Fruit fly (Drosophila melanogaster) whole organism, embryonic: ENCODE results near the gene CG10252.

ENCODE experiments used
- Awh ChIP-seq: fragments of 200-800 bp; sonication (Bioruptor generic); IDR thresholded peaks from 2 replicates; pipeline ENCODE4, ENCODE4 v1.3.6; 2022; ENCODE audit warnings: missing biosample characterization, missing genetic modification characterization
- CG11085 ChIP-seq: fragments of 200-800 bp; sonication (Bioruptor generic); IDR thresholded peaks from 2 replicates; pipeline ENCODE4 v1.3.6; 2022; ENCODE audit warnings: missing biosample characterization, missing genetic modification characterization
- CG11560 ChIP-seq: fragments of 200-800 bp; sonication (Bioruptor generic); IDR thresholded peaks from 3 replicates; pipeline ENCODE4 v1.3.6; 2022; ENCODE audit warnings: missing biosample characterization, missing genetic modification characterization
- CG12744 ChIP-seq: fragments of 200-800 bp; sonication (Bioruptor generic); optimal IDR thresholded peaks from 2 replicates; lab custom pipeline; 2016; ENCODE audit warnings: missing biosample characterization, missing genetic modification characterization
- CG12769 ChIP-seq: fragments of 200-800 bp; sonication (Bioruptor generic); optimal IDR thresholded peaks from 2 replicates; lab custom pipeline; 2019; ENCODE audit warnings: missing biosample characterization, mild to moderate bottlenecking, missing genetic modification characterization, moderate library complexity
- CG14441 ChIP-seq: fragments of 200-800 bp; sonication (Bioruptor generic); IDR thresholded peaks from 2 replicates; pipeline ENCODE4 v1.3.6; 2022; ENCODE audit warnings: missing biosample characterization, missing genetic modification characterization
- CG14710 ChIP-seq: fragments of 200-800 bp; sonication (Bioruptor generic); optimal IDR thresholded peaks from 3 replicates; lab custom pipeline; 2019; ENCODE audit warnings: missing biosample characterization, mild to moderate bottlenecking, missing genetic modification characterization, moderate library complexity
- CG15269 ChIP-seq: fragments of 200-800 bp; sonication (Bioruptor generic); optimal IDR thresholded peaks from 2 replicates; lab custom pipeline; 2018; ENCODE audit warnings: missing biosample characterization, mild to moderate bottlenecking, missing genetic modification characterization, moderate library complexity
- CG1602 ChIP-seq: fragments of 200-800 bp; sonication (Bioruptor generic); optimal IDR thresholded peaks from 3 replicates; lab custom pipeline; 2016; ENCODE audit warnings: missing biosample characterization, missing genetic modification characterization
- CG16815 ChIP-seq: fragments of 200-800 bp; sonication (Bioruptor generic); optimal IDR thresholded peaks from 3 replicates; lab custom pipeline; 2017; ENCODE audit warnings: missing biosample characterization, mild to moderate bottlenecking, missing genetic modification characterization
- CG16863 ChIP-seq: fragments of 200-800 bp; sonication (Bioruptor generic); optimal IDR thresholded peaks from 3 replicates; lab custom pipeline; 2016; ENCODE audit warnings: missing biosample characterization, missing genetic modification characterization
- CG2199 ChIP-seq: fragments of 200-800 bp; sonication (Bioruptor generic); IDR thresholded peaks from 3 replicates; pipeline ENCODE4 v1.3.6; 2022; ENCODE audit warnings: missing biosample characterization, missing genetic modification characterization
- CG2889 ChIP-seq: fragments of 200-800 bp; sonication (Bioruptor generic); IDR thresholded peaks from 3 replicates; pipeline ENCODE4 v1.3.6; 2022; ENCODE audit warnings: missing biosample characterization, missing genetic modification characterization
- CG3065 ChIP-seq: fragments of 200-800 bp; sonication (Bioruptor generic); optimal IDR thresholded peaks from 2 replicates; lab custom pipeline; 2016; ENCODE audit warnings: missing biosample characterization, missing genetic modification characterization
- CG6791 ChIP-seq: fragments of 200-800 bp; sonication (Bioruptor generic); IDR thresholded peaks from 3 replicates; pipeline ENCODE4 v1.3.6; 2022; ENCODE audit warnings: missing biosample characterization, missing genetic modification characterization; ENCODE audit not compliant: partially characterized antibody
- CG7357 ChIP-seq: fragments of 200-800 bp; sonication (Bioruptor generic); IDR thresholded peaks from 3 replicates; pipeline ENCODE4 v1.3.6; 2022; ENCODE audit warnings: missing biosample characterization, missing genetic modification characterization
- CG7963 ChIP-seq: fragments of 200-800 bp; sonication (Bioruptor generic); IDR thresholded peaks from 3 replicates; pipeline ENCODE4 v1.3.6; 2022; ENCODE audit warnings: missing biosample characterization, missing genetic modification characterization; ENCODE audit not compliant: partially characterized antibody
- CG8089 ChIP-seq: fragments of 200-800 bp; sonication (Bioruptor generic); optimal IDR thresholded peaks from 3 replicates; lab custom pipeline; 2016; ENCODE audit warnings: missing biosample characterization, missing genetic modification characterization
- CG8290 ChIP-seq, 3 experiments: fragments of 200-800 bp; sonication (Bioruptor generic); optimal IDR thresholded peaks; 2 replicates each; lab custom pipeline; 2016 to 2019; ENCODE audit warnings: missing biosample characterization in 3 of 3, missing genetic modification characterization in 3 of 3, mild to moderate bottlenecking in 2 of 3, moderate library complexity in 1 of 3
- CG8478 ChIP-seq: fragments of >200 bp; optimal IDR thresholded peaks from 2 replicates; lab custom pipeline; 2018
- CG9437 ChIP-seq: fragments of 200-800 bp; sonication (Bioruptor generic); optimal IDR thresholded peaks from 2 replicates; lab custom pipeline; 2018; ENCODE audit warnings: missing biosample characterization, mild to moderate bottlenecking, missing genetic modification characterization
- CG9609 ChIP-seq: fragments of 200-800 bp; sonication (Bioruptor generic); optimal IDR thresholded peaks from 3 replicates; lab custom pipeline; 2016; ENCODE audit warnings: missing biosample characterization, missing genetic modification characterization
- D19B ChIP-seq: fragments of 200-800 bp; sonication (Bioruptor generic); optimal IDR thresholded peaks from 2 replicates; lab custom pipeline; 2017; ENCODE audit warnings: missing biosample characterization, mild to moderate bottlenecking, missing genetic modification characterization
- Dfd ChIP-seq, 2 experiments: fragments of >200 bp; optimal IDR thresholded peaks; 2 replicates each; lab custom pipeline; 2017; ENCODE audit warnings: missing biosample characterization in 2 of 2, missing genetic modification characterization in 2 of 2
- Dip2 ChIP-seq: fragments of 200-800 bp; sonication (Bioruptor generic); IDR thresholded peaks from 2 replicates; pipeline ENCODE4 v1.3.6; 2022; ENCODE audit warnings: missing biosample characterization, missing genetic modification characterization
- Dp ChIP-seq: fragments of 200-800 bp; sonication (Bioruptor generic); optimal IDR thresholded peaks from 2 replicates; lab custom pipeline; 2018; ENCODE audit warnings: missing biosample characterization, mild to moderate bottlenecking, missing genetic modification characterization, moderate library complexity
- Gug ChIP-seq: fragments of 200-800 bp; sonication (Bioruptor generic); IDR thresholded peaks from 4 replicates; pipeline ENCODE4 v1.3.6; 2022; ENCODE audit warnings: missing biosample characterization, missing genetic modification characterization
- Nf-YB ChIP-seq: fragments of 200-800 bp; sonication (Bioruptor generic); optimal IDR thresholded peaks from 3 replicates; lab custom pipeline; 2019; ENCODE audit warnings: missing biosample characterization, mild to moderate bottlenecking, missing genetic modification characterization, moderate library complexity
- Pdp1 ChIP-seq, 2 experiments: fragments of 200-800 bp; sonication (Bioruptor generic); optimal IDR thresholded peaks; 3 replicates each; lab custom pipeline; 2016; ENCODE audit warnings: missing biosample characterization in 2 of 2, missing genetic modification characterization in 2 of 2, mild to moderate bottlenecking in 1 of 2, moderate library complexity in 1 of 2
- Ptx1 ChIP-seq: fragments of 200-800 bp; sonication (Bioruptor generic); IDR thresholded peaks from 2 replicates; pipeline ENCODE4 v1.3.6; 2022; ENCODE audit warnings: missing biosample characterization, missing genetic modification characterization
- Rx ChIP-seq: fragments of 200-800 bp; sonication (Bioruptor generic); IDR thresholded peaks from 2 replicates; pipeline ENCODE4 v1.3.6; 2022; ENCODE audit warnings: missing biosample characterization, missing genetic modification characterization
- Six4 ChIP-seq: fragments of 200-800 bp; sonication (Bioruptor generic); optimal IDR thresholded peaks from 2 replicates; lab custom pipeline; 2016; ENCODE audit warnings: missing biosample characterization, missing genetic modification characterization
- Stat92E ChIP-seq, 3 experiments: fragments of >200 bp in 2 of 3; fragments of 200-800 bp in 1 of 3; sonication (Bioruptor generic) in 1 of 3; optimal IDR thresholded peaks; 2 replicates each; lab custom pipeline; 2017 to 2019; ENCODE audit warnings: missing biosample characterization in 3 of 3, missing genetic modification characterization in 3 of 3, mild to moderate bottlenecking in 1 of 3, moderate library complexity in 1 of 3
- Tbp ChIP-seq: fragments of >200 bp; optimal IDR thresholded peaks from 2 replicates; lab custom pipeline; 2018; ENCODE audit warnings: missing biosample characterization, missing genetic modification characterization
- ab ChIP-seq: fragments of 200-800 bp; sonication (Bioruptor generic); optimal IDR thresholded peaks from 2 replicates; lab custom pipeline; 2016; ENCODE audit warnings: missing biosample characterization, missing genetic modification characterization
- abd-A ChIP-seq: fragments of 200-800 bp; sonication (Bioruptor generic); optimal IDR thresholded peaks from 3 replicates; lab custom pipeline; 2019; ENCODE audit warnings: missing biosample characterization, mild to moderate bottlenecking, missing genetic modification characterization, moderate library complexity
- amos ChIP-seq: fragments of 200-800 bp; sonication (Bioruptor generic); IDR thresholded peaks from 2 replicates; pipeline ENCODE4 v1.3.6; 2022; ENCODE audit warnings: missing biosample characterization, missing genetic modification characterization; ENCODE audit not compliant: partially characterized antibody
- bigmax ChIP-seq: fragments of 200-800 bp; sonication (Bioruptor generic); optimal IDR thresholded peaks from 2 replicates; lab custom pipeline; 2018; ENCODE audit warnings: missing biosample characterization, mild to moderate bottlenecking, missing genetic modification characterization
- btn ChIP-seq: fragments of 200-800 bp; sonication (Bioruptor generic); optimal IDR thresholded peaks from 2 replicates; lab custom pipeline; 2016; ENCODE audit warnings: missing biosample characterization, missing genetic modification characterization
- chn ChIP-seq: fragments of 200-800 bp; sonication (Bioruptor generic); optimal IDR thresholded peaks from 2 replicates; lab custom pipeline; 2016; ENCODE audit warnings: missing biosample characterization, missing genetic modification characterization
- eve ChIP-seq, 2 experiments: fragments of >200 bp; optimal IDR thresholded peaks; 2 replicates each; lab custom pipeline; 2017; ENCODE audit warnings: missing biosample characterization in 2 of 2, missing genetic modification characterization in 2 of 2
- gce ChIP-seq: fragments of 200-800 bp; sonication (Bioruptor generic); IDR thresholded peaks from 3 replicates; pipeline ENCODE4 v1.3.6; 2022; ENCODE audit warnings: missing biosample characterization, missing genetic modification characterization
- gro ChIP-seq: fragments of 200-800 bp; sonication (Bioruptor generic); optimal IDR thresholded peaks from 2 replicates; lab custom pipeline; 2016; ENCODE audit warnings: missing biosample characterization, missing genetic modification characterization
- gsb ChIP-seq: fragments of 200-800 bp; sonication (Bioruptor generic); IDR thresholded peaks from 2 replicates; pipeline ENCODE4 v1.3.6; 2022; ENCODE audit warnings: missing biosample characterization, missing genetic modification characterization
- ham ChIP-seq: fragments of 200-800 bp; sonication (Bioruptor generic); IDR thresholded peaks from 2 replicates; pipeline ENCODE4 v1.3.6; 2022; ENCODE audit warnings: missing biosample characterization, missing genetic modification characterization
- inv ChIP-seq: fragments of 200-800 bp; sonication (Bioruptor generic); IDR thresholded peaks from 2 replicates; pipeline ENCODE4 v1.3.6; 2022; ENCODE audit warnings: missing biosample characterization, missing genetic modification characterization; ENCODE audit not compliant: partially characterized antibody
- knrl ChIP-seq: fragments of 200-800 bp; sonication (Bioruptor generic); IDR thresholded peaks from 3 replicates; pipeline ENCODE4 v1.3.6; 2022; ENCODE audit warnings: missing biosample characterization, missing genetic modification characterization; ENCODE audit not compliant: partially characterized antibody
- lola ChIP-seq, 3 experiments: fragments of >200 bp in 2 of 3; fragments of 200-800 bp in 1 of 3; sonication (Bioruptor generic) in 1 of 3; optimal IDR thresholded peaks; 2 replicates each; lab custom pipeline; 2017 to 2019; ENCODE audit warnings: missing biosample characterization in 3 of 3, missing genetic modification characterization in 3 of 3, mild to moderate bottlenecking in 1 of 3, moderate library complexity in 1 of 3
- psq ChIP-seq: fragments of 200-800 bp; sonication (Bioruptor generic); optimal IDR thresholded peaks from 2 replicates; lab custom pipeline; 2017; ENCODE audit warnings: missing biosample characterization, missing genetic modification characterization
- stc ChIP-seq: fragments of 200-800 bp; sonication (Bioruptor generic); IDR thresholded peaks from 2 replicates; pipeline ENCODE4 v1.3.6; 2022; ENCODE audit warnings: missing biosample characterization, missing genetic modification characterization
- stwl ChIP-seq: fragments of 200-800 bp; sonication (Bioruptor generic); optimal IDR thresholded peaks from 3 replicates; lab custom pipeline; 2018; ENCODE audit warnings: missing biosample characterization, mild to moderate bottlenecking, missing genetic modification characterization, moderate library complexity
- zfh2 ChIP-seq: fragments of 200-800 bp; sonication (Bioruptor generic); optimal IDR thresholded peaks from 2 replicates; lab custom pipeline; 2016; ENCODE audit warnings: missing biosample characterization, missing genetic modification characterization

Gene CG10252

DNA sequence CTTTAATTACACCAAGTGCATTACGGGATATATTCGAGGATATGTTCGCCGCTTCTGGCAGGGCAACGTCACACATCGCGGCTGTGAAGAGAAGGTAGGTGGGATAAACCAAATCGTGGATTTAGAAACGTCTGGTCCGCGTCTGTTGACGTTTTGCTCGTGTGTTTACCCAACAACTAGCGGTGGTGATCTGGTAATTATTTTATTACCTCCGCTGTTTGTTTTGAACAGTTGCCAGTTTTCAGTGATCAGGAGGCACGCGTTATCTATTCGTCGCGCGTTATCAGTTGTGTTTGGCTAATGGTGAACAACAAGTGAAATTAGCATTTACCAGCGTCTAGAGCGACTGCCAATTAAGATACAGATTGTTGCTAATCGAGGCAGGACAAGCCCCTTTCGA, 33.0 kb upstream of the CG10252 start (continued):
- no peak for TF ChIP-seq CG8478
- no peak for TF ChIP-seq CG6791 (GFP tag; lab: Robert Waterston, UW)
- TF ChIP-seq Pdp1 (GFP tag; optimal IDR thresholded peaks at IDR 0.05; lab: Kevin White, UChicago) = peak in 1 of 2 experiments; percentile 34
- TF ChIP-seq gce (GFP tag; lab: Robert Waterston, UW) = peak; percentile 28; the same call in 1 of the 3 replicates
- no peak for TF ChIP-seq Dip2
- TF ChIP-seq btn (GFP tag; lab: Kevin White, UChicago) = no peak
- no peak for TF ChIP-seq CG7963
- no peak for TF ChIP-seq eve (GFP tag; optimal IDR thresholded peaks at IDR 0.05; lab: Kevin White, UChicago)
- TF ChIP-seq CG11560 (tag; lab: Robert Waterston, UW) = no peak
- no peak for TF ChIP-seq knrl (GFP tag; lab: Robert Waterston, UW)
- no peak for TF ChIP-seq CG1602 (GFP tag; lab: Kevin White, UChicago)
- no peak for TF ChIP-seq CG8290 (GFP tag; optimal IDR thresholded peaks at IDR 0.05; lab: Kevin White, UChicago)
- TF ChIP-seq CG8290 (tag; optimal IDR thresholded peaks at IDR 0.05; lab: Kevin White, UChicago) = peak in 1 of 2 experiments; percentile 78
- no peak for TF ChIP-seq amos
- TF ChIP-seq CG16863 (GFP tag; lab: Kevin White, UChicago) = no peak
- TF ChIP-seq ab = no peak
- TF ChIP-seq Dp (GFP tag; lab: Kevin White, UChicago) = no peak
- TF ChIP-seq Nf-YB (GFP tag; lab: Kevin White, UChicago) = no peak
- no peak for TF ChIP-seq Rx (GFP tag; lab: Robert Waterston, UW)
- no peak for TF ChIP-seq CG9437 (GFP tag; lab: Kevin White, UChicago)
- no peak for TF ChIP-seq Dfd (GFP tag; optimal IDR thresholded peaks at IDR 0.05; lab: Kevin White, UChicago)
- no peak for TF ChIP-seq zfh2
- no peak for TF ChIP-seq abd-A (tag; lab: Kevin White, UChicago)
- no peak for TF ChIP-seq CG9609
- no peak for TF ChIP-seq inv (GFP tag; lab: Robert Waterston, UW)
- TF ChIP-seq CG15269 (tag; lab: Kevin White, UChicago) = peak; percentile 27
- TF ChIP-seq bigmax (GFP tag; lab: Kevin White, UChicago) = no peak
- peak; percentile 66 for TF ChIP-seq CG12769
- no peak for TF ChIP-seq CG11085 (GFP tag; lab: Robert Waterston, UW)
- TF ChIP-seq Awh (GFP tag; lab: Robert Waterston, UW) = no peak; the same call in 1 of the 2 replicates
- no peak for TF ChIP-seq CG16815 (GFP tag; lab: Kevin White, UChicago)
- no peak for TF ChIP-seq gsb
- no peak for TF ChIP-seq Stat92E (GFP tag; optimal IDR thresholded peaks at IDR 0.05; lab: Kevin White, UChicago)
- TF ChIP-seq CG7357 = no peak
- TF ChIP-seq Ptx1 = no peak
- TF ChIP-seq CG2889 (GFP tag; lab: Robert Waterston, UW) = no peak
- TF ChIP-seq CG8089 (GFP tag; lab: Kevin White, UChicago) = no peak
- no peak for TF ChIP-seq stwl (tag; lab: Kevin White, UChicago)
- TF ChIP-seq Six4 (GFP tag; lab: Kevin White, UChicago) = no peak
- TF ChIP-seq Tbp (GFP tag; lab: Kevin White, UChicago) = no peak
- TF ChIP-seq CG3065 (GFP tag; lab: Kevin White, UChicago) = no peak
- TF ChIP-seq CG14710 (tag; lab: Kevin White, UChicago) = no peak
- no peak for TF ChIP-seq CG14441 (GFP tag; lab: Robert Waterston, UW)
- peak; percentile 47 for TF ChIP-seq gro (GFP tag; lab: Kevin White, UChicago)
- TF ChIP-seq stc (GFP tag; lab: Robert Waterston, UW) = no peak
- TF ChIP-seq chn (GFP tag; lab: Kevin White, UChicago) = no peak
- no peak for TF ChIP-seq CG2199 (GFP tag; lab: Robert Waterston, UW)
- TF ChIP-seq lola (GFP tag; optimal IDR thresholded peaks at IDR 0.05; lab: Kevin White, UChicago) = no peak
- no peak for TF ChIP-seq psq (GFP tag; lab: Kevin White, UChicago)
- no peak for TF ChIP-seq CG12744 (GFP tag; lab: Kevin White, UChicago)
- peak; percentile 21 for TF ChIP-seq D19B
- TF ChIP-seq ham (GFP tag; lab: Robert Waterston, UW) = no peak
- TF ChIP-seq Gug (GFP tag; lab: Robert Waterston, UW) = no peak
